Fruit fly (Drosophila melanogaster) whole organism, embryonic: ENCODE measurements around the gene CG6345.

ENCODE experiments used
- B-H1 ChIP-seq: fragments of 200-800 bp; sonication (Bioruptor generic); IDR thresholded peaks from 3 replicates; pipeline ENCODE4 v1.3.6; 2022; ENCODE audit warnings: missing biosample characterization, missing genetic modification characterization
- Bgb ChIP-seq: fragments of 200-800 bp; sonication (Bioruptor generic); IDR thresholded peaks from 2 replicates; pipeline ENCODE4 v1.3.6; 2022; ENCODE audit warnings: missing biosample characterization, missing genetic modification characterization; ENCODE audit not compliant: partially characterized antibody
- CG10209 ChIP-seq: fragments of 200-800 bp; sonication (Bioruptor generic); optimal IDR thresholded peaks from 3 replicates; lab custom pipeline; 2017; ENCODE audit warnings: missing biosample characterization, mild to moderate bottlenecking, missing genetic modification characterization, missing genetic modification reagents
- CG10321 ChIP-seq: fragments of 200-800 bp; sonication (Bioruptor generic); IDR thresholded peaks from 2 replicates; pipeline ENCODE4 v1.3.6; 2022; ENCODE audit warnings: missing biosample characterization, missing genetic modification characterization
- CG12155 ChIP-seq: fragments of 200-800 bp; sonication (Bioruptor generic); optimal IDR thresholded peaks from 3 replicates; lab custom pipeline; 2016; ENCODE audit warnings: missing biosample characterization, missing genetic modification characterization
- CG12219 ChIP-seq: fragments of 200-800 bp; sonication (Bioruptor generic); optimal IDR thresholded peaks from 3 replicates; lab custom pipeline; 2018; ENCODE audit warnings: missing biosample characterization, mild to moderate bottlenecking, missing genetic modification characterization
- CG14860 ChIP-seq: fragments of 200-800 bp; sonication (Bioruptor generic); IDR thresholded peaks from 3 replicates; pipeline ENCODE4 v1.3.6; 2022; ENCODE audit warnings: missing biosample characterization, missing genetic modification characterization; ENCODE audit not compliant: partially characterized antibody
- CG15011 ChIP-seq: fragments of 200-800 bp; sonication (Bioruptor generic); optimal IDR thresholded peaks from 3 replicates; lab custom pipeline; 2018; ENCODE audit warnings: missing biosample characterization, mild to moderate bottlenecking, missing genetic modification characterization
- CG16813 ChIP-seq: fragments of 200-800 bp; sonication (Bioruptor generic); IDR thresholded peaks from 3 replicates; pipeline ENCODE4 v1.3.6; 2022; ENCODE audit warnings: missing biosample characterization, missing genetic modification characterization; ENCODE audit not compliant: partially characterized antibody
- CG16815 ChIP-seq: fragments of 200-800 bp; sonication (Bioruptor generic); optimal IDR thresholded peaks from 3 replicates; lab custom pipeline; 2017; ENCODE audit warnings: missing biosample characterization, mild to moderate bottlenecking, missing genetic modification characterization
- CG2120 ChIP-seq: fragments of 200-800 bp; sonication (Bioruptor generic); optimal IDR thresholded peaks from 3 replicates; lab custom pipeline; 2016; ENCODE audit warnings: missing biosample characterization, missing genetic modification characterization
- CG31365 ChIP-seq: fragments of 200-800 bp; sonication (Bioruptor generic); optimal IDR thresholded peaks from 2 replicates; lab custom pipeline; 2018; ENCODE audit warnings: missing biosample characterization, mild to moderate bottlenecking, missing genetic modification characterization
- CG4282 ChIP-seq: fragments of 200-800 bp; sonication (Bioruptor generic); optimal IDR thresholded peaks from 2 replicates; lab custom pipeline; 2016; ENCODE audit warnings: missing biosample characterization, missing genetic modification characterization
- CG4328 ChIP-seq: fragments of 200-800 bp; sonication (Bioruptor generic); optimal IDR thresholded peaks from 3 replicates; lab custom pipeline; 2017; ENCODE audit warnings: missing biosample characterization, missing genetic modification reagents, missing genetic modification characterization
- CG4617 ChIP-seq: fragments of 200-800 bp; sonication (Bioruptor generic); optimal IDR thresholded peaks from 3 replicates; lab custom pipeline; 2016; ENCODE audit warnings: missing biosample characterization, missing genetic modification characterization, borderline replicate concordance
- CG6654 ChIP-seq: fragments of 200-800 bp; sonication (Bioruptor generic); optimal IDR thresholded peaks from 2 replicates; lab custom pipeline; 2017; ENCODE audit warnings: missing biosample characterization, mild to moderate bottlenecking, missing genetic modification characterization
- CkIIα-i1 ChIP-seq: fragments of 200-800 bp; sonication (Bioruptor generic); IDR thresholded peaks from 2 replicates; pipeline ENCODE4 v1.3.6; 2022; ENCODE audit warnings: missing biosample characterization, missing genetic modification characterization
- CoRest ChIP-seq: fragments of 200-800 bp; sonication (Bioruptor generic); optimal IDR thresholded peaks from 3 replicates; lab custom pipeline; 2018; ENCODE audit warnings: missing biosample characterization, mild to moderate bottlenecking, missing genetic modification characterization, moderate library complexity
- D19B ChIP-seq: fragments of 200-800 bp; sonication (Bioruptor generic); optimal IDR thresholded peaks from 2 replicates; lab custom pipeline; 2017; ENCODE audit warnings: missing biosample characterization, mild to moderate bottlenecking, missing genetic modification characterization
- E2f2 ChIP-seq: fragments of 200-800 bp; sonication (Bioruptor generic); IDR thresholded peaks from 2 replicates; pipeline ENCODE4 v1.3.6; 2022; ENCODE audit warnings: missing biosample characterization, missing genetic modification characterization
- Fer2 ChIP-seq: fragments of 200-800 bp; sonication (Bioruptor generic); optimal IDR thresholded peaks from 2 replicates; lab custom pipeline; 2018; ENCODE audit warnings: missing biosample characterization, mild to moderate bottlenecking, missing genetic modification characterization, moderate library complexity
- Gug ChIP-seq: fragments of 200-800 bp; sonication (Bioruptor generic); IDR thresholded peaks from 4 replicates; pipeline ENCODE4 v1.3.6; 2022; ENCODE audit warnings: missing biosample characterization, missing genetic modification characterization
- HLH3B ChIP-seq: fragments of 200-800 bp; sonication (Bioruptor generic); IDR thresholded peaks from 2 replicates; pipeline ENCODE4 v1.3.6; 2022; ENCODE audit warnings: missing biosample characterization, missing genetic modification characterization
- HLH54F ChIP-seq: fragments of 200-800 bp; sonication (Bioruptor generic); optimal IDR thresholded peaks from 3 replicates; lab custom pipeline; 2016; ENCODE audit warnings: missing biosample characterization, missing genetic modification characterization
- Hmx ChIP-seq: fragments of 200-800 bp; sonication (Bioruptor generic); optimal IDR thresholded peaks from 2 replicates; lab custom pipeline; 2016; ENCODE audit warnings: missing biosample characterization, missing genetic modification characterization
- NFAT ChIP-seq: fragments of 200-800 bp; sonication (Bioruptor generic); IDR thresholded peaks from 2 replicates; pipeline ENCODE4 v1.3.6; 2022; ENCODE audit warnings: missing biosample characterization, missing genetic modification characterization
- Neu2 ChIP-seq: fragments of 200-800 bp; sonication (Bioruptor generic); optimal IDR thresholded peaks from 3 replicates; lab custom pipeline; 2016; ENCODE audit warnings: missing biosample characterization, missing genetic modification characterization, borderline replicate concordance
- Ravus ChIP-seq: fragments of 200-800 bp; sonication (Bioruptor generic); IDR thresholded peaks from 2 replicates; pipeline ENCODE4 v1.3.6; 2022; ENCODE audit warnings: missing biosample characterization, missing genetic modification characterization
- Scr ChIP-seq: fragments of 200-800 bp; sonication (Bioruptor generic); IDR thresholded peaks from 2 replicates; pipeline ENCODE4 v1.3.6; 2022; ENCODE audit warnings: missing biosample characterization, missing genetic modification characterization; ENCODE audit not compliant: partially characterized antibody
- ab ChIP-seq: fragments of 200-800 bp; sonication (Bioruptor generic); optimal IDR thresholded peaks from 2 replicates; lab custom pipeline; 2016; ENCODE audit warnings: missing biosample characterization, missing genetic modification characterization
- ara ChIP-seq: fragments of 200-800 bp; sonication (Bioruptor generic); IDR thresholded peaks from 2 replicates; pipeline ENCODE4 v1.3.6; 2022; ENCODE audit warnings: missing biosample characterization, missing genetic modification characterization
- bbx ChIP-seq: fragments of 200-800 bp; sonication (Bioruptor generic); IDR thresholded peaks from 2 replicates; pipeline ENCODE4 v1.3.6; 2022; ENCODE audit warnings: missing biosample characterization, missing genetic modification characterization; ENCODE audit not compliant: partially characterized antibody
- br ChIP-seq: fragments of >200 bp; optimal IDR thresholded peaks from 2 replicates; lab custom pipeline; 2017
- cwo ChIP-seq: fragments of 200-800 bp; sonication (Bioruptor generic); optimal IDR thresholded peaks from 3 replicates; lab custom pipeline; 2017; ENCODE audit warnings: missing biosample characterization, missing genetic modification characterization, mild to moderate bottlenecking, moderate library complexity, missing genetic modification reagents
- dimm ChIP-seq: fragments of 200-800 bp; sonication (Bioruptor generic); IDR thresholded peaks from 2 replicates; pipeline ENCODE4 v1.3.6; 2022; ENCODE audit warnings: missing biosample characterization, missing genetic modification characterization
- dmrt11E ChIP-seq: fragments of 200-800 bp; sonication (Bioruptor generic); optimal IDR thresholded peaks from 3 replicates; lab custom pipeline; 2018; ENCODE audit warnings: missing biosample characterization, mild to moderate bottlenecking, missing genetic modification characterization, moderate library complexity
- emc ChIP-seq: fragments of 200-800 bp; sonication (Bioruptor generic); optimal IDR thresholded peaks from 2 replicates; lab custom pipeline; 2016; ENCODE audit warnings: missing biosample characterization, missing genetic modification characterization
- ftz-f1 ChIP-seq: fragments of 200-800 bp; sonication (Bioruptor generic); optimal IDR thresholded peaks from 2 replicates; lab custom pipeline; 2016; ENCODE audit warnings: missing biosample characterization, missing genetic modification characterization
- kni ChIP-seq: fragments of 200-800 bp; sonication (Bioruptor generic); optimal IDR thresholded peaks from 3 replicates; lab custom pipeline; 2017; ENCODE audit warnings: mild to moderate bottlenecking, missing biosample characterization, missing genetic modification reagents, missing genetic modification characterization
- nmo ChIP-seq: fragments of 200-800 bp; sonication (Bioruptor generic); optimal IDR thresholded peaks from 2 replicates; lab custom pipeline; 2018; ENCODE audit warnings: missing biosample characterization, mild to moderate bottlenecking, missing genetic modification characterization, moderate library complexity
- sens ChIP-seq: fragments of 200-800 bp; sonication (Bioruptor generic); peaks from one replicate; lab custom pipeline; 2016; ENCODE audit warnings: missing biosample characterization, missing genetic modification characterization
- sim ChIP-seq: fragments of 200-800 bp; sonication (Bioruptor generic); IDR thresholded peaks from 2 replicates; pipeline ENCODE4 v1.3.6; 2022; ENCODE audit warnings: missing biosample characterization, missing genetic modification characterization
- sna ChIP-seq: fragments of 200-800 bp; sonication (Bioruptor generic); IDR thresholded peaks from 2 replicates; pipeline ENCODE4 v1.3.6; 2022; ENCODE audit warnings: missing biosample characterization, missing genetic modification characterization; ENCODE audit not compliant: partially characterized antibody
- tx ChIP-seq: fragments of 200-800 bp; sonication (Bioruptor generic); optimal IDR thresholded peaks from 2 replicates; lab custom pipeline; 2016; ENCODE audit warnings: missing biosample characterization, missing genetic modification characterization
- unc-4 ChIP-seq: fragments of 200-800 bp; sonication (Bioruptor generic); IDR thresholded peaks from 2 replicates; pipeline ENCODE4 v1.3.6; 2022; ENCODE audit warnings: missing biosample characterization, missing genetic modification characterization; ENCODE audit not compliant: partially characterized antibody
- wdn ChIP-seq: fragments of 200-800 bp; sonication (Bioruptor generic); IDR thresholded peaks from 2 replicates; pipeline ENCODE4 v1.3.6; 2022; ENCODE audit warnings: missing biosample characterization, missing genetic modification characterization
- zen ChIP-seq: fragments of 200-800 bp; sonication (Bioruptor generic); optimal IDR thresholded peaks from 3 replicates; lab custom pipeline; 2018; ENCODE audit warnings: missing biosample characterization, mild to moderate bottlenecking, missing genetic modification characterization, moderate library complexity
- zen2 ChIP-seq: fragments of 200-800 bp; sonication (Bioruptor generic); IDR thresholded peaks from 3 replicates; pipeline ENCODE4 v1.3.6; 2022; ENCODE audit warnings: missing biosample characterization, missing genetic modification characterization; ENCODE audit not compliant: partially characterized antibody
- zfh2 ChIP-seq: fragments of 200-800 bp; sonication (Bioruptor generic); optimal IDR thresholded peaks from 2 replicates; lab custom pipeline; 2016; ENCODE audit warnings: missing biosample characterization, missing genetic modification characterization

Gene CG6345

dm6 chr3R:10412550-10413459 lies 3.0 kb downstream of the CG6345 start, which contains the start of the genes Irp-1B and Rrp46 (continued):
- TF ChIP-seq E2f2 (GFP tag; lab: Robert Waterston, UW) (peak; percentile 91), NFAT (GFP tag; lab: Robert Waterston, UW) (no peak), Fer2 (tag; lab: Kevin White, UChicago) (no peak), tx (GFP tag; lab: Kevin White, UChicago) (no peak), CG16813 (GFP tag; lab: Robert Waterston, UW) (peak; percentile 93), CkIIα-i1 (no peak), zfh2 (GFP tag; lab: Kevin White, UChicago) (no peak), CG6654 (no peak), CG10321 (GFP tag; lab: Robert Waterston, UW) (no peak), dimm (GFP tag; lab: Robert Waterston, UW) (no peak), Neu2 (no peak), CG10209 (GFP tag; lab: Kevin White, UChicago) (peak; percentile 14), ftz-f1 (GFP tag; lab: Kevin White, UChicago) (no peak), D19B (GFP tag; lab: Kevin White, UChicago) (peak; percentile 71), br (lab: Kevin White, UChicago) (no peak), ara (no peak), Gug (GFP tag; lab: Robert Waterston, UW) (no peak), CG31365 (no peak), Scr (GFP tag; lab: Robert Waterston, UW) (peak; percentile 88), CG14860 (GFP tag; lab: Robert Waterston, UW) (peak; percentile 97), CG2120 (peak; percentile 1), Hmx (GFP tag; lab: Kevin White, UChicago) (no peak), nmo (GFP tag; lab: Kevin White, UChicago) (peak; percentile 10), sim (GFP tag; lab: Robert Waterston, UW) (no peak), CG12219 (GFP tag; lab: Kevin White, UChicago) (no peak), CG16815 (GFP tag; lab: Kevin White, UChicago) (no peak), zen (tag; lab: Kevin White, UChicago) (peak; percentile 2), CoRest (peak; percentile 15), HLH3B (GFP tag; lab: Robert Waterston, UW) (no peak), bbx (GFP tag; lab: Robert Waterston, UW) (peak; percentile 95), Bgb (GFP tag; lab: Robert Waterston, UW) (peak; percentile 92), sna (peak; percentile 94), CG4282 (no peak), CG4617 (GFP tag; lab: Kevin White, UChicago) (no peak), ab (GFP tag; lab: Kevin White, UChicago) (no peak), kni (GFP tag; lab: Kevin White, UChicago) (no peak), CG12155 (GFP tag; lab: Kevin White, UChicago) (no peak), B-H1 (no peak), zen2 (peak; percentile 98), CG15011 (GFP tag; lab: Kevin White, UChicago) (no peak), CG4328 (GFP tag; lab: Kevin White, UChicago) (no peak), HLH54F (no peak), emc (GFP tag; lab: Kevin White, UChicago) (no peak), sens (GFP tag; lab: Kevin White, UChicago) (peak; percentile 74), cwo (GFP tag; lab: Kevin White, UChicago) (no peak), dmrt11E (tag; lab: Kevin White, UChicago) (no peak), unc-4 (GFP tag; lab: Robert Waterston, UW) (peak; percentile 82), wdn (GFP tag; lab: Robert Waterston, UW) (no peak), Ravus (no peak)
